Fruit fly (Drosophila melanogaster): ENCODE data around the gene Mer.
A peak's percentile ranks its signal among the peaks of the same experiment; 100 is the strongest.

DNA sequence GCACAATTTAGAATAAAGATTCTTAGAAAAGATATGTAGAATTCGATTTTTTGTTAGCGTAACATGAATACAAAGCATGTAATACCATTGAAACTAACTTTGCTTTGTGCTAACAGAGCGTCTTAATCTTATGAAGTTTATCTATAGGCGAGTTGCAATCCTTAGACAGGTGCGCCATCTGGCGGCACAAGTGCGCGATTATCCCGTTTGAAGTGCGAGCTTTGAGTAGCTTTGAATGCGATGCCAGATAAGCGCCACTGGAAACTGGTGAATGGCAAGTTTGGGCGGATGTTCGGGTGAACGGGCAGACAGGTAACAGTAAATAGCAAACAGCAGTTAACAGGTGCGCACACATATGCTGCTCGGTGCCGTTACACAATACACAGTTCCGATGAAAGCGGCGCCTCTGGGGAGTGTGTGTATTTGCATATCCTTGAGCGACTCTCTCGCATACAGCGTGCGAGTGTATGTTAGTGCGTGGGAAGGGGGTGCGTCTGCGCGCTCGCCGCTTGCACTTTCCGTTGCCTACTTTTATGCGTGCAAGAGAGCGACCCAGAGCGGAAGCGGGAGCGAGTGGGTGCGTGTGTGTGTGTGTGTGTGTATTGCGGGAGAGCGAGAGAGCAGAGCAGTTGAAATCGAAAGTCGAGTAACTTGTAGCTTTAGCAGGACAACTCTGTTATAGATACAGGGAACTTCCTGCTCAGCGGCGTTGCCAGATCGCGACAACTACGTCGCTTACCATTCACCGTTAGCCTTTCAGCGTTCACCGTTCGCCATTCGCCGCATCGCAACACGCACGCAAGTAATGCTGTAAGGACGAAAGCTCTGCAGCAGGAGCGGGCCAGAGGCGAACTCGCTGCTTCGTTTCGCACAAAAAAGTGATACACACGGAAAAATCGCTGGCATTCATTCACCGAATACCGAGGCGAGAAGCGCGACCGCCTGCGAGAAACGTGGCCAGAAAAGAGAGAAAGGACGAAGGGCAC, 25.0 kb upstream of the Mer start, which contains the start of gene CG12531:
- TF ChIP-seq CG8478 (optimal IDR thresholded peaks at IDR 0.05) (no peak), CTCF (optimal IDR thresholded peaks at IDR 0.05) (peak; percentile 62 to 76)

All from S2 (cell line).